Worm (Caenorhabditis elegans) whole organism, L1 larva: ENCODE data around the gene B0563.1.

ENCODE experiments used
- C04F5.9 ChIP-seq: sonication (generic microtip); optimal IDR thresholded peaks from 2 replicates; lab custom pipeline; 2016; ENCODE audit warnings: missing genetic modification characterization, missing compliant biosample characterization
- Y116A8C.19 ChIP-seq: sonication (generic microtip); optimal IDR thresholded peaks from 2 replicates; lab custom pipeline; 2016; ENCODE audit warnings: missing compliant biosample characterization, missing genetic modification characterization, borderline replicate concordance
- nhr-11 ChIP-seq: fragments of 150-350 bp; optimal IDR thresholded peaks from 2 replicates; lab custom pipeline; 2014; ENCODE audit warnings: missing biosample characterization, missing genetic modification characterization
- xbp-1 ChIP-seq: sonication (generic microtip); optimal IDR thresholded peaks from 2 replicates; lab custom pipeline; 2016; ENCODE audit warnings: missing genetic modification characterization, missing compliant biosample characterization

DNA sequence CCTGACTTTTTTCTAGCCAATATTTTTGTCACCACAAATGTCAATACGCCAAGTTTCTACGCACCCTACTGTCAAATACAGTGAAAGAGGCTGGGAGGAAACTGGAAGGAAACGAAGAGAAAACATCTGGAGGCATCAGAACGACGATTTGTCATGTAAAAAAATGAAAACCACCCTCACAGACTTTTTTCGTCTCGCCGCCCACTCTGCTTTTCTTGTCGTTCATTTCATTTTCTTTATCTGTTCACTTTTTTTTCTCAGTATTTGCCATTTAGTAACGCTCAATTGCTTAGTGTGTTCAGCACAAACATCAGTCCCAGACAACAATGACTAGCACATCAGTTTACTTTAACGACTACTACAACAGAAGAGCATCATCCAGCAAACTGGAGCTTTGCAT is 25.5 kb upstream of the B0563.1 start, which contains the start of gene B0563.5:
- TF ChIP-seq xbp-1 (tag; lab: Kevin White, UChicago) (no peak), Y116A8C.19 (tag; lab: Kevin White, UChicago) (no peak), C04F5.9 (tag; lab: Kevin White, UChicago) (no peak), nhr-11 (tag; lab: Kevin White, UChicago) (no peak)
